Worm (Caenorhabditis elegans) whole organism, mixed stage, embryonic: ENCODE measurements around the gene spp-5.

Experiments used
- M03D4.4 ChIP-seq: sonication (generic microtip); optimal IDR thresholded peaks from 2 replicates; lab custom pipeline; 2017; ENCODE audit warnings: mild to moderate bottlenecking, missing genetic modification characterization, missing compliant biosample characterization
- bed-3 ChIP-seq: fragments of 200-800 bp; sonication (Bioruptor generic); optimal IDR thresholded peaks from 3 replicates; lab custom pipeline; 2018; ENCODE audit warnings: mild to moderate bottlenecking, missing genetic modification characterization, moderate library complexity, missing compliant biosample characterization
- blmp-1 ChIP-seq: fragments of 150-350 bp; optimal IDR thresholded peaks from 2 replicates; lab custom pipeline; 2014; ENCODE audit warnings: missing biosample characterization, missing genetic modification characterization
- ceh-39 ChIP-seq: fragments of 150-350 bp; optimal IDR thresholded peaks from 2 replicates; lab custom pipeline; 2014; ENCODE audit warnings: missing biosample characterization, missing genetic modification characterization
- ceh-43 ChIP-seq: fragments of 200-800 bp; sonication (Bioruptor generic); optimal IDR thresholded peaks from 2 replicates; lab custom pipeline; 2018; ENCODE audit warnings: mild to moderate bottlenecking, missing genetic modification characterization, moderate library complexity, missing compliant biosample characterization
- ceh-83 ChIP-seq: fragments of 200-800 bp; sonication (Bioruptor generic); optimal IDR thresholded peaks from 2 replicates; lab custom pipeline; 2018; ENCODE audit warnings: mild to moderate bottlenecking, missing genetic modification characterization, missing compliant biosample characterization
- ces-1 ChIP-seq: fragments of 150-350 bp; optimal IDR thresholded peaks from 2 replicates; lab custom pipeline; 2014; ENCODE audit warnings: missing biosample characterization, missing genetic modification reagents, missing genetic modification characterization
- cnd-1 ChIP-seq: fragments of 200-800 bp; sonication (Bioruptor generic); optimal IDR thresholded peaks from 2 replicates; lab custom pipeline; 2018; ENCODE audit warnings: mild to moderate bottlenecking, missing genetic modification characterization, missing compliant biosample characterization
- drap-1 ChIP-seq: fragments of 200-800 bp; sonication (Bioruptor generic); optimal IDR thresholded peaks from 3 replicates; lab custom pipeline; 2018; ENCODE audit warnings: mild to moderate bottlenecking, missing genetic modification characterization, missing compliant biosample characterization
- elt-1 ChIP-seq: sonication (generic microtip); optimal IDR thresholded peaks from 2 replicates; lab custom pipeline; 2017; ENCODE audit warnings: missing genetic modification characterization, mild to moderate bottlenecking, missing compliant biosample characterization, antibody characterized with exemption, moderate library complexity, borderline replicate concordance; ENCODE audit not compliant: insufficient read depth
- elt-3 ChIP-seq: fragments of 150-350 bp; optimal IDR thresholded peaks from 2 replicates; lab custom pipeline; 2014; ENCODE audit warnings: missing biosample characterization, missing genetic modification characterization
- flh-1 ChIP-seq: fragments of 200-800 bp; sonication (Bioruptor generic); optimal IDR thresholded peaks from 2 replicates; lab custom pipeline; 2018; ENCODE audit warnings: mild to moderate bottlenecking, missing genetic modification characterization, moderate library complexity, missing compliant biosample characterization
- ham-2 ChIP-seq: fragments of 200-800 bp; sonication (Bioruptor generic); optimal IDR thresholded peaks from 2 replicates; lab custom pipeline; 2018; ENCODE audit warnings: mild to moderate bottlenecking, missing genetic modification characterization, missing compliant biosample characterization
- hlh-1 ChIP-seq: fragments of 150-350 bp; optimal IDR thresholded peaks from 2 replicates; lab custom pipeline; 2014; ENCODE audit warnings: missing biosample characterization, missing genetic modification reagents, missing genetic modification characterization
- lin-13 ChIP-seq: fragments of 150-350 bp; optimal IDR thresholded peaks from 2 replicates; lab custom pipeline; 2014; ENCODE audit warnings: missing biosample characterization, missing genetic modification characterization
- lin-32 ChIP-seq: fragments of 200-800 bp; sonication (Bioruptor generic); optimal IDR thresholded peaks from 2 replicates; lab custom pipeline; 2018; ENCODE audit warnings: mild to moderate bottlenecking, missing genetic modification characterization, missing compliant biosample characterization
- lsy-2 ChIP-seq: fragments of 150-350 bp; optimal IDR thresholded peaks from 2 replicates; lab custom pipeline; 2014; ENCODE audit warnings: missing biosample characterization, missing genetic modification characterization
- mab-5 ChIP-seq: fragments of 150-350 bp; optimal IDR thresholded peaks from 2 replicates; lab custom pipeline; 2014; ENCODE audit warnings: missing biosample characterization, missing genetic modification characterization
- mep-1 ChIP-seq: fragments of 150-350 bp; optimal IDR thresholded peaks from 2 replicates; lab custom pipeline; 2017; ENCODE audit warnings: missing biosample characterization, missing genetic modification reagents, missing genetic modification characterization, inconsistent platforms
- mls-2 ChIP-seq: sonication (generic microtip); optimal IDR thresholded peaks from 2 replicates; lab custom pipeline; 2016; ENCODE audit warnings: mild to moderate bottlenecking, missing genetic modification characterization, moderate library complexity, missing compliant biosample characterization
- nhr-12 ChIP-seq: fragments of 150-350 bp; optimal IDR thresholded peaks from 2 replicates; lab custom pipeline; 2014; ENCODE audit warnings: missing biosample characterization, missing genetic modification characterization
- nhr-2 ChIP-seq: fragments of 150-350 bp; optimal IDR thresholded peaks from 2 replicates; lab custom pipeline; 2014; ENCODE audit warnings: missing biosample characterization, missing genetic modification characterization
- nhr-237 ChIP-seq: fragments of 150-350 bp; optimal IDR thresholded peaks from 2 replicates; lab custom pipeline; 2014; ENCODE audit warnings: missing biosample characterization, missing genetic modification characterization
- nhr-28 ChIP-seq: fragments of 150-350 bp; optimal IDR thresholded peaks from 2 replicates; lab custom pipeline; 2014; ENCODE audit warnings: missing biosample characterization, missing genetic modification characterization
- nhr-76 ChIP-seq: sonication (generic microtip); optimal IDR thresholded peaks from 2 replicates; lab custom pipeline; 2017; ENCODE audit warnings: missing biosample characterization, missing genetic modification characterization
- pha-4 ChIP-seq: fragments of 150-350 bp; optimal IDR thresholded peaks from 2 replicates; lab custom pipeline; 2018; ENCODE audit warnings: missing biosample characterization, missing genetic modification reagents, missing genetic modification characterization
- sem-2 ChIP-seq: fragments of 200-800 bp; sonication (Bioruptor generic); optimal IDR thresholded peaks from 2 replicates; lab custom pipeline; 2018; ENCODE audit warnings: mild to moderate bottlenecking, missing genetic modification characterization, missing compliant biosample characterization
- snpc-4 ChIP-seq: fragments of 150-350 bp; optimal IDR thresholded peaks from 2 replicates; lab custom pipeline; 2014; ENCODE audit warnings: missing biosample characterization, missing genetic modification characterization
- sptf-1 ChIP-seq: sonication (generic microtip); optimal IDR thresholded peaks from 2 replicates; lab custom pipeline; 2017; ENCODE audit warnings: mild to moderate bottlenecking, missing genetic modification characterization, moderate library complexity, missing compliant biosample characterization
- tbx-8 ChIP-seq: fragments of 200-800 bp; sonication (Bioruptor generic); optimal IDR thresholded peaks from 2 replicates; lab custom pipeline; 2018; ENCODE audit warnings: mild to moderate bottlenecking, missing genetic modification characterization, moderate library complexity, missing compliant biosample characterization
- unc-120 ChIP-seq: sonication (generic microtip); optimal IDR thresholded peaks from 2 replicates; lab custom pipeline; 2017; ENCODE audit warnings: missing genetic modification characterization, missing compliant biosample characterization; ENCODE audit not compliant: poor library complexity, severe bottlenecking
- unc-39 ChIP-seq: fragments of 150-350 bp; optimal IDR thresholded peaks from 2 replicates; lab custom pipeline; 2014; ENCODE audit warnings: missing biosample characterization, missing genetic modification characterization
- unc-62 ChIP-seq: fragments of 150-350 bp; optimal IDR thresholded peaks from 2 replicates; lab custom pipeline; 2014; ENCODE audit warnings: missing biosample characterization, missing genetic modification reagents, missing genetic modification characterization
- zip-8 ChIP-seq: fragments of 150-350 bp; optimal IDR thresholded peaks from 2 replicates; lab custom pipeline; 2014; ENCODE audit warnings: missing biosample characterization, missing genetic modification characterization
- ztf-11 ChIP-seq: fragments of 150-350 bp; optimal IDR thresholded peaks from 2 replicates; lab custom pipeline; 2014; ENCODE audit warnings: missing biosample characterization, missing genetic modification characterization

The spp-5 gene

ce11 chrX:7340915-7341559 is 20.9 kb upstream of the spp-5 start, which contains the start of gene C07D8.6:
Gene C07D8.6 (plus strand): TSS chrX:7341509.
- TF ChIP-seq cnd-1 (no peak), unc-39 (tag; lab: Kevin White, UChicago) (no peak), blmp-1 (tag; lab: Kevin White, UChicago) (no peak), drap-1 (GFP tag; lab: Kevin White, UChicago) (no peak), ceh-39 (tag; lab: Kevin White, UChicago) (no peak), bed-3 (GFP tag; lab: Kevin White, UChicago) (no peak), flh-1 (GFP tag; lab: Kevin White, UChicago) (no peak), hlh-1 (tag; lab: Kevin White, UChicago) (peak; percentile 62), ham-2 (GFP tag; lab: Kevin White, UChicago) (no peak), ces-1 (GFP tag; lab: Kevin White, UChicago) (no peak), ceh-43 (GFP tag; lab: Kevin White, UChicago) (no peak), pha-4 (tag; lab: Kevin White, UChicago) (no peak), tbx-8 (no peak), mls-2 (no peak), mep-1 (tag; lab: Kevin White, UChicago) (no peak), unc-62 (GFP tag; lab: Kevin White, UChicago) (peak; percentile 24), nhr-28 (tag; lab: Kevin White, UChicago) (no peak), elt-3 (no peak), snpc-4 (no peak), nhr-237 (tag; lab: Kevin White, UChicago) (no peak), unc-120 (tag; lab: Kevin White, UChicago) (peak; percentile 1), nhr-2 (tag; lab: Kevin White, UChicago) (no peak), elt-1 (tag; lab: Kevin White, UChicago) (no peak), nhr-76 (tag; lab: Kevin White, UChicago) (no peak), ztf-11 (no peak), sptf-1 (no peak)

- peak; percentile 4 for TF ChIP-seq zip-8 (tag; lab: Kevin White, UChicago)
- no peak for TF ChIP-seq M03D4.4 (tag; lab: Kevin White, UChicago)
Measured at ce11 chrX:7340394-7340793, 20.2 kb upstream of the spp-5 start.

DNA sequence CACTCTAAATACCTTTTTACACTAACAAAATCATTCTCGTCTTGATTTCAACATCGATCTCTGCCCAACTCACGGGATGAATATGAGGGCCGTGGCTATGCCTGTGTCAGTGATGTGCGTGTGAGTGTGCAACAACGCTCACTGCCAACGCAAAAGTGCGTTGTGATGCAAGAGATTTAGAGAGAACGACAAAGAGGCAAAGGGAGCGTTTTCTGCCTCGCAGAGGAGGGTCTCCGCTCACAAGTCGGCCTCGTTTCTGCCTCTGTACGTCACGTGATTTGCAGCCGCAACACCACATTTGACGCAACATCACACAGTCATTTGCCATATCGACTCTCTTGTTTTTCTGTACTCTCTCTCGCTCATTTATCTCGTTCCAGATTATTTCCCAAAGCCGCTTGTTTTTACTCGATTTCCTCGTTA is 14.2 kb upstream of the spp-5 start, which contains the start of gene epg-7:
Gene epg-7 (plus strand): TSS at position 413 of the 423 bp plus-strand sequence.
- TF ChIP-seq sem-2 (GFP tag; lab: Kevin White, UChicago) (no peak), nhr-2 (tag; lab: Kevin White, UChicago) (peak; percentile 49), mls-2 (peak; percentile 64), lin-32 (GFP tag; lab: Kevin White, UChicago) (peak; percentile 35), M03D4.4 (tag; lab: Kevin White, UChicago) (no peak), elt-3 (no peak), nhr-28 (tag; lab: Kevin White, UChicago) (no peak), zip-8 (tag; lab: Kevin White, UChicago) (peak; percentile 10), ztf-11 (peak; percentile 36), drap-1 (GFP tag; lab: Kevin White, UChicago) (peak; percentile 52), mab-5 (tag; lab: Kevin White, UChicago) (no peak), cnd-1 (peak; percentile 66), elt-1 (tag; lab: Kevin White, UChicago) (peak; percentile 26), hlh-1 (tag; lab: Kevin White, UChicago) (peak; percentile 82), pha-4 (tag; lab: Kevin White, UChicago) (peak; percentile 90), unc-39 (tag; lab: Kevin White, UChicago) (no peak), lsy-2 (tag; lab: Kevin White, UChicago) (peak; percentile 68), nhr-12 (tag; lab: Kevin White, UChicago) (no peak), ham-2 (GFP tag; lab: Kevin White, UChicago) (peak; percentile 61), lin-13 (peak; percentile 79), nhr-76 (tag; lab: Kevin White, UChicago) (no peak), tbx-8 (no peak), nhr-237 (tag; lab: Kevin White, UChicago) (peak; percentile 77), mep-1 (tag; lab: Kevin White, UChicago) (peak; percentile 84), blmp-1 (tag; lab: Kevin White, UChicago) (no peak), sptf-1 (peak; percentile 28), flh-1 (GFP tag; lab: Kevin White, UChicago) (no peak), ces-1 (GFP tag; lab: Kevin White, UChicago) (peak; percentile 67), snpc-4 (no peak), ceh-39 (tag; lab: Kevin White, UChicago) (peak; percentile 78), unc-120 (tag; lab: Kevin White, UChicago) (peak; percentile 93), ceh-83 (no peak), bed-3 (GFP tag; lab: Kevin White, UChicago) (no peak), ceh-43 (GFP tag; lab: Kevin White, UChicago) (no peak), unc-62 (GFP tag; lab: Kevin White, UChicago) (peak; percentile 74)
- TF ChIP-seq, all 35 proteins: peak for 20
